Worm (Caenorhabditis elegans) whole organism, dauer: ENCODE data around the gene C03G6.17.
"Not testable (repeated sequence)": the region's sequence is repeated elsewhere in the genome, so short reads cannot be mapped to it uniquely, and the experiment has no call there.

Source experiments
- unc-62 ChIP-seq: sonication (generic microtip); optimal IDR thresholded peaks from 2 replicates; lab custom pipeline; 2017; ENCODE audit warnings: missing biosample characterization, missing genetic modification reagents, missing genetic modification characterization

C03G6.17 gene

DNA sequence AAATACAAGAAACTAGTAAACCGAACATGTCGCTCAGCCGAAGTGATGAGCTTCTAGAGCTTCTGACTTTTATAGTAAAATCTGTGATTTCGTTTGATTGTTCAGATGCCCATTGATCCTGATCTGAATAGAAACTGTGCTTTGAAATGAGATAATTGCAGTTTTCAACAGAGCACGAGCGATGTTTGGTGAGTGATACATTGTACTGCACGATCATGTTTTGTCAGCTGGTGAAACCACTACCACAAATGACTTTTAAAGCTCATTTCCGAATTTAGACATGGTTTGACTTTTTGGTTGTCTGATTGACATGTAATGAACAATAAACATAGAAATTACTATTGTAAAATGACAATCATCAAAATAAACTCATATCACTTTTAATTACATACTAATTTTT lies 25.4 kb downstream of the C03G6.17 start, which contains the start of gene tag-293:
Gene tag-293 (minus strand): TSS at position 101 of the 400 bp plus-strand sequence.
- TF ChIP-seq unc-62 (GFP tag; lab: Kevin White, UChicago): no peak

DNA sequence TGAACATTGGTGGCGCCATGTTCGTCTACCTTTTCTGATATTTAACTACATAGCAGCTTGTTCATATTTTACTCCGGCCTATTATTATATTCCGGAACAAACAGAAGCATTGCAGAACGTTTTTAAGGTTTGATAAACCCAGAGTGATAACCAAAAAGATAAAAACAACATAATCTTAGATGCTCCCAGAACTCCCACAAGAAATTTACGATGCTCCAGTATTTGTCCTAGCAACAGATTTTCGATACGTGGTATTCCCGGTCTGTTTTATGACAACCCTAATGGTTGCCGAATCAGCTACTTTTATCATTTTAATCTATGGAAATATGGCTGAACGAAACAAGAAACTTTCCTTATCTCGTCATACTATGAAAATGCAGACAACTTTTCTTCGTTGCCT lies 27.3 kb downstream of the C03G6.17 start:
- no peak for TF ChIP-seq unc-62 (GFP tag; lab: Kevin White, UChicago)

DNA sequence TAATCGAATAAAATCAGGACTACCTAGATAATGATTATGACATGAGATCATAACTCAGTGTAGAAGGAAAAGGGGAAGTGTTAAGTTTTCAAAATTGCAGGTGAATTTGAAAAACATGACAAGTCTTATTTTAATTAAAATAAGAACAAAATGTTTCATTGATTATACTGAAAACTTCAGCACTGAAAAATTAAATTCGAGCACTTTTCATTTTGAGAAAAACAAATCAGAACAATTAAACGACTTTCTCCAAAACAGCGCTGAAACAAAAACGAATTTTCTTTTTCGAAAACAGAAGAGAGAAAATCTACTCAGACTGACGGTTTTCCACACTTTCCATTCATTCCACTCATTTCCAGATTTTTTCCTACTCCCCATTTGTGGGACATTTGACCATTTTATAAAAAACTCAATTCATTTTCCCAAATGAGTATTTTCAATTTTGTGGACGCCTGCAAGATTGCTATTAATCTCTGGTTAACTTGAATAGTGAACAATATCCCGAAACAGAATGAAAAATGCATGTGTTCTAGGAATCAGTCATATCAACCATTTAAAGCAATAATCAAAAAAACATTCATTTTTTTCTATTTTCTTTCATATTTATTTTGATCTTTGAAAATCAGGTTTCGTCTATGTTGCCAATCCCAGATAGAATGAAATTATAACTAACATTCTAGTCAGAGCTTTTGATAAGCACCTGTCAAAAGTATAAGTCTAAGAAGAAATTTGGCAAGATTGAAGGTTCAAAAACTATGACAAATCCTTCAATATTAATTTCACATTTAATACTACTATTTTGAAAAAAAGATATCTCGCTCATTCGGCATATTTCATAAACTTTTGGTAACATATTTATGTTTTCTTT lies 28.5 kb downstream of the C03G6.17 start, which contains the start of the genes srh-231 and srh-275:
Gene srh-231 (minus strand): TSS at position 51 of the 868 bp plus-strand sequence.
Gene srh-275 (plus strand): TSS at position 818 of the 868 bp plus-strand sequence.
- TF ChIP-seq unc-62 (GFP tag; lab: Kevin White, UChicago): no peak

DNA sequence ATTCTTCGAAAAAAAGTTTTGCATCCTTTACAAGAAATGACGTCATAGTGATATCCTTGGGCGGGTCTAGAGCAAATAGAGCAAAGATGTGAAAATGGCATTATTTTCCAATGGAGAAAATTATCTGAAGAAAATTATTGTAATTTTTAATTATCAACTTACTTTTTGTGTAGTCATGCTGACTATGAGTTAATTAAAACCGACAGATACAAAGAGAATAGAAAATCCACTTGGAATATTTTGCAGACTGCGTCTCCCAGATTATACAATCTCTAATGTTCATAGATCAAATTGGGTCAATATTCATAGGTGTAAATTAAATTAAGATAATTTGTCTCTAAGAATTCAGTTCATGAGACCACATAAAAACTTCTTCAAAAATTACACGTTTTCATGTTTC lies 31.4 kb downstream of the C03G6.17 start, which contains the start of gene nhr-149:
Gene nhr-149 (minus strand): TSS at position 101 of the 400 bp plus-strand sequence.
- TF ChIP-seq unc-62 (GFP tag; lab: Kevin White, UChicago): no peak

DNA sequence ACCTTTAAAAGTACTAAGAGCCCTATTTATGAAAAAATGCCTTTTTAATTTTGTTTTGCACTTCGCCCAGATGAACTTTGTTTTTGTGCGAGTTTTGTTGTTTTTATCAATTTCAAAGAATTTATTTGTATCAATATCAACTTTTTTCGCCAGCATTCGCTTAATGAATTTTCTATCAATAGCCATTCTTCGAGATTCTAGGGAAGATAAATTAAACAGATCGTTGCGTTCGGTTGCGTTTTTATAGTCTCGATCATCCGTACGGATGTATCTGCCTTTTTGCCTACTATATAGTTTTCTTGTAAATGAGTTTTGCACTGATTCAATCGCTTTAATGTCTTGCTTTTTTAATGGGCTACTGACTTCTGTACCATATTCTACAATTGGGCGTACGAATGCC lies 35.4 kb downstream of the C03G6.17 start, which contains the start of gene nhr-147:
Gene nhr-147 (plus strand): TSS at position 301 of the 400 bp plus-strand sequence.
- TF ChIP-seq unc-62 (GFP tag; lab: Kevin White, UChicago): not testable (repeated sequence)

DNA sequence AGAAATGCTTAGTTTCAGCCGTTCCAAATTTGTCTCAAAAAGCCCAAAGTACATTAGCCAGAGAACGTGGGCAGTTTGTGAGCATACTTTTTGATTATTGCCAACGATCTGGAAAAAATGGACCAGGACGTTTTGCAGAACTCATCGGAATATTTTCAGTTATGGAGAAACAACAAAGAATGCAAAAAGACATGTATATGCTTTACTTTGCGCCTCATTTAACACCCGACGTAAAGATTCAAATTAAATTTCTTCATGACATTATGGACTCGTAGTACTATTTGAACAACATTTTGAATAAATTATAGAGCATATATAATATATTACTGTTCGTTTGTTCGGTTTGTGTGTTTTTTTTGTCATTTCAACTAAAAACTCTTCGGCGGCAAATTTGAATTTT lies 37.4 kb downstream of the C03G6.17 start, which contains the start of gene srh-244:
Gene srh-244 (plus strand): TSS at position 301 of the 400 bp plus-strand sequence.
- TF ChIP-seq unc-62 (GFP tag; lab: Kevin White, UChicago): no peak

DNA sequence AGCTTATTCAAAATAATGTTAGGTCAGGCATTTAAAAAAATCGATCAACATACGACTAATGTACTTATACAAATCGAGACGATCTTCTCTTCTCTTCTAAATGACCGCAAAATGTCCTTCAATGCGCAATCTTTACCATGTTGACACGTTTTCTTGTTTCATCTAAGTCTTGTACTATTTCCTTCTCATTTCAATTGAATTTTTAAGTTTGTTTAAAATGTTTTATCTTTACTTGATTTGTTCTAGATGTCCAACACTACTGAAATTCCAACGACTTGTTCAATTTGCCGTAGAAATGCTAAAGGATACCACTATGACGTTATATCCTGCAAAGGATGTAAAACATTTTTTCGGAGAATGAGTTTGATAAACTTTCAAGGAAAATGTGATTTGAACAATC lies 39.0 kb downstream of the C03G6.17 start, which contains the start of the genes nhr-263 and nhr-148:
Gene nhr-263 (minus strand): TSS at position 101 of the 400 bp plus-strand sequence.
Gene nhr-148 (plus strand): TSS at position 215 of the 400 bp plus-strand sequence.
- TF ChIP-seq unc-62 (GFP tag; lab: Kevin White, UChicago): no peak

DNA sequence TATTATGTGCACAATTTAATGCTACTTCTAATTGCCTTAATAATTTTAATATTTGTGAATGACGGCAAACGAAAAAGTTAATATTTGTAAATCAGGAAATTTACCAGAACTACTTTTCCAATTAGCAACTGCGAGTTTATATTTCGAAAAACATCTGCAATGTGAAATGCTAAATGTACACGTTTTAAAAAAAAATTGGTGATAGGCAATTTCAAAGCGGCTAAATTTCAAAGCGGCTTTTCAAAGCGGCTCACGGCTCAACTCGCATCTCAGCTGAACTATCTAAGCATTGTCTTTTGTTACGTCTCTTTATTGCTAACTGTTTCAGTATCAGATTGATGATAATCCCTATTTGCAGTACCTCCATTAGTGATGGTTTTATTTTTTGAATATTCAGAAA lies 41.1 kb downstream of the C03G6.17 start, which contains the start of gene srh-187:
Gene srh-187 (minus strand): TSS at position 101 of the 400 bp plus-strand sequence.
- no peak for TF ChIP-seq unc-62 (GFP tag; lab: Kevin White, UChicago)

DNA sequence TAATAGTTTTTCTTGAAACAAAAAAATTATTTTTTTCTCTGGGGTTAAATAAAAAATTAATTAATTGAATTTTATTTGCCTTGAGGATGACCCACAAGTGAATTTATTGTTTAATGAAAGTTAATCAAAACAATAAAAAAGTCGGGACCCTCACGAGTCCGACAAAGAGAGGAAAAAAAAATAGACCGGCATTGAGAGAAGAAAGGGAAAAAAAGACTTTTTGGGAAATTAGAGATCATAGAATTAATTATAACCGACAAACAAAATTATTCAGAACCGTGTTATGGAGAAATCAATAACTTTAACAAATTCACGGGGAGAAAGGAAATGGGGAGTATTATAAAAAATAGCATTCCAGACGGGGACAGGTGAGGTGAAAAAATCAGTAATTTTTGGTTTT lies 43.7 kb downstream of the C03G6.17 start, which contains the start of gene F10G2.7:
Gene F10G2.7 (minus strand): TSS at position 101 of the 400 bp plus-strand sequence.
- TF ChIP-seq unc-62 (GFP tag; lab: Kevin White, UChicago): not testable (repeated sequence)

DNA sequence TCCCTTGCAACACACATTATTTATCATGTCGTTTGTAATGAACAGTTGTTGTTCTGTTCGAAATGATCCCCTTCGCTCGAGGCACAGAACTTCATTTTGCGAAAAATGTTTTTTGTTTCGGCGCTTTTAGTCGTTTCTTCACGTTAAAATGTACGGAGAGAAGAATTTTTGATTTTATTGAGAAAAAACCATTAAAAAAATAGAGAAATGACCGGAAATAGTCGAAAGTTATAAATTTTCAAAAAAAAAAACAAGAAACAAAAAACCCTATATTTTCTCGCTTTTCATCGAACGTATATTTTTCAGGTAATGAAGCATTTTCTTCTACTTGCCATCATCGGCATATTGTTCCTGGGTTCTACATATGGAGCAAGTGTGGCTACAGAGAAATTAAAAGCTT lies 48.7 kb downstream of the C03G6.17 start, which contains the start of gene F10G2.1:
Gene F10G2.1 (plus strand): TSS at position 301 of the 400 bp plus-strand sequence.
- no peak for TF ChIP-seq unc-62 (GFP tag; lab: Kevin White, UChicago)

DNA sequence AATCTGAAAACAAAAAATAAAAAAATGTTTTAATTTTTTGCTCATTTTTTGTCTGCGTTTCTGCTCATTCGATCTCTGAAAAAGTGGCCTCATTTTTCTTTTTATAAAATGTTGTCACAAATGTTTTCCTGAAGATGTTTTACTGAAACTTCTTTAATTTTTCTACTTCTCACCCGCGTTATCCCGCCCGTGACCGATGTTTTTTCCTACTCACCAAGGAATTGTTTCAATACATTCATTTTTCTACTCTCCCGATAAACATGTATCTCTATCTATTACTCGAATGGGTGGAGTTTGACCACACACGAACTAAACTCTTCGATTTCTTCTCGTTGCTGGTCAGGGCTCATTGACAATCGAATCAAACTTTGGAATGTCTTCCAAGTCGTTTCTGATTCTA lies 50.0 kb downstream of the C03G6.17 start, which contains the start of gene F10G2.2:
Gene F10G2.2 (plus strand): TSS at position 301 of the 400 bp plus-strand sequence.
- no peak for TF ChIP-seq unc-62 (GFP tag; lab: Kevin White, UChicago)
